Worm (Caenorhabditis elegans) whole organism, young adult: ENCODE results near the gene Y55B1AR.2.

Experiments used
- F23B12.7 ChIP-seq: sonication (generic microtip); optimal IDR thresholded peaks from 2 replicates; lab custom pipeline; 2017; ENCODE audit warnings: missing genetic modification characterization, mild to moderate bottlenecking, missing compliant biosample characterization, antibody characterized with exemption, moderate library complexity; ENCODE audit not compliant: insufficient read depth
- Y53G8AR.9 ChIP-seq: fragments of 200-800 bp; sonication (Bioruptor generic); conservative IDR thresholded peaks from 2 replicates; pipeline ENCODE4 v1.3.6; 2022; ENCODE audit warnings: missing genetic modification reagents, missing genetic modification characterization, missing compliant biosample characterization
- egl-18 ChIP-seq: fragments of 200-800 bp; sonication (Bioruptor generic); IDR thresholded peaks from 2 replicates; pipeline ENCODE4 v1.3.6; 2022; ENCODE audit warnings: missing genetic modification reagents, missing genetic modification characterization, missing compliant biosample characterization

Gene Y55B1AR.2

DNA sequence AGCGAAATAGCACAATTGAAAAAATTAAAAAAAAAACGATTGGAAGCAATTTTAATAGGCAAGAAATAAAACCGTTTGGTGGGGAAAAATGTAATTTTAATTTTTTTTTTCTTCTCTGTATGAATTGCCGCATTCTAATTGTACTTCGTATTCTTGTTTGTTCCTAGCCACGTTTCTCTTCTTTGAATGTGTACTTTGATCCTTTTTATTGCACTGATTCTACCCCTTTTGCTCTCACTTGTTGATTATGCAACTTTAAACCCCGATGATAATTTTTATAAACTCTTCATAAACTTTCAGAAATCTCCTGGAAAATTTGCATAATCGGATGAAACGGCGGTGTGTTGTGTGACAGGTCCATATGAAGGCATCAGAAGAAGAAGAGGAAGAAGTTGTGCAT is 56.8 kb downstream of the Y55B1AR.2 start, which contains the start of gene T22F7.1:
Gene T22F7.1, plus strand, starts transcription at position 301 of the 400 bp plus-strand sequence.
- TF ChIP-seq Y53G8AR.9 = no peak
- TF ChIP-seq egl-18 = no peak
- no peak for TF ChIP-seq F23B12.7
